Worm (Caenorhabditis elegans): ENCODE results near the gene T26G10.5.

Gene T26G10.5

DNA sequence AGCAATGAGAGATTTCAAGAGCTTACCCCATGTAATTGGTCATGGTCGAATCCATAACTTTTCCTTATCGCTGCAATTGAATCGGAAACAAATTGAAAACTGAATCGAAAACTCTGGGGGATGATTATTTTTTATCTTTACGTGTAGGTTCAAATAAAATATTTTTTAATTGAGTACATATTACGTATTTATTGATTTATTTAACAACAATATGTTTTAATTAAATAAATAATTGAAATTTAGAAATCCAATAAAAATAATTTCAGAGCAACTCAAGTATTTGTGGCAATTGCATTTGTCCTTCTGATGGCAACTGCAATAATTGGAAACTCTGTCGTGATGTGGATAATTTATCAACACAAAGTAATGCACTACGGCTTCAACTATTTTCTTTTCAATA, 40.7 kb downstream of the T26G10.5 start, which contains the start of gene C38C10.3:
TSS of gene C38C10.3 (minus strand) at position 101 of the 400 bp plus-strand sequence.
- no peak for TF ChIP-seq pag-3 (tag; optimal IDR thresholded peaks at IDR 0.05; ENCODE audit: borderline replicate concordance)
- TF ChIP-seq hlh-13 (GFP tag; optimal IDR thresholded peaks at IDR 0.05), result no peak
- TF ChIP-seq hlh-15 (tag; optimal IDR thresholded peaks at IDR 0.05), result no peak

DNA sequence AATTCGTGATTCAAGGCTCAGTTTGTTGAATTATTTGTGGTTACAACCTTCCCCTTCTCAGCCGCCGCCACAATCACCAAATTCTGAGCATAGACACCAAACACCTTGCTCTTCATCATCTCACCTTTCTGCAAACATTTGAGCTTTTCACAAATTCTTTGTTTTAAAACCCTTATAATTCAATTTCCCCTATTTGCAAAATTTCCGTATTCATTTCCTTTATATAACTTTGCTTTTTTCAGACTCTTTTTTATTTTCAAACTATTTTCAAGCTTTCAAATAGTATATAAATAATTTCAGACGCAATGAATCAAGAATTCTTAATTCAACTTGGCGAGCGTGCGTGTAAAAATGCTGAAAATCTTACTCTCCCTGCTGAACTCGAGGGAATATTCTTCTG, 42.7 kb downstream of the T26G10.5 start, which contains the start of gene tkr-1:
TSS of gene tkr-1 (plus strand) at position 301 of the 400 bp plus-strand sequence.
- TF ChIP-seq pat-9 (tag; optimal IDR thresholded peaks at IDR 0.05) (no peak), syd-9 (tag; optimal IDR thresholded peaks at IDR 0.05) (no peak), F13H6.1 (tag; optimal IDR thresholded peaks at IDR 0.05) (no peak), nhr-11 (tag; optimal IDR thresholded peaks at IDR 0.05) (no peak), sox-4 (tag; optimal IDR thresholded peaks at IDR 0.05) (no peak), sox-2 (GFP tag; IDR thresholded peaks at IDR 0.05) (no peak), ceh-9 (tag; optimal IDR thresholded peaks at IDR 0.05) (no peak), hlh-15 (tag; optimal IDR thresholded peaks at IDR 0.05) (no peak), unc-55 (GFP tag; optimal IDR thresholded peaks at IDR 0.05) (no peak), Y22D7AL.16 (tag; optimal IDR thresholded peaks at IDR 0.05) (no peak), C38D4.7 (GFP tag; optimal IDR thresholded peaks at IDR 0.05) (no peak), ceh-45 (GFP tag; IDR thresholded peaks at IDR 0.05) (no peak), ceh-30 (tag; optimal IDR thresholded peaks at IDR 0.05) (no peak), hlh-8 (tag; optimal IDR thresholded peaks at IDR 0.05) (no peak), lim-6 (tag; optimal IDR thresholded peaks at IDR 0.05) (no peak), gmeb-2 (tag; optimal IDR thresholded peaks at IDR 0.05) (no peak), madf-2 (tag; optimal IDR thresholded peaks at IDR 0.05) (no peak), pha-2 (tag; optimal IDR thresholded peaks at IDR 0.05) (no peak), K02D7.2 (tag; optimal IDR thresholded peaks at IDR 0.05) (no peak)

DNA sequence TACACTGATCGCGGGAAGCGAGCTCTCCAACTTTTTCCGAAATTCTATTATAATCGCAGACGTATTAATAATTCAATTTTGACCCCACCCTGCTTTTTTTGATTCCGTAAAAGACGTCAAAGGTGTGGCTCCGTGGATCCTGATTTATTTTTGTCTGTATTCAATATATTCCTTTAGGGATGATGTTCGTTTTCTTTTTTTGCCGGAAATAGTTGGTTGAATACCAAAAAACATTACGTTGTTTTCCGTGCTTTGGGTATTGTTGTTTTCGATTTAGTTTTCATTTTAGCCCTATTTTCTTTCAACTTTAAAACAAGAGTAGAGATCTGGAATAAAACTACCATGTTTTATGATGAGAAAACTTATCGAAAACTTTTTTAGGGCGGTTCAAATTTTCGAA, 49.5 kb downstream of the T26G10.5 start:
- TF ChIP-seq pqm-1 (tag; optimal IDR thresholded peaks at IDR 0.05), result no peak
- no peak for TF ChIP-seq syd-9 (tag; optimal IDR thresholded peaks at IDR 0.05)
- no peak for TF ChIP-seq lin-11 (tag; optimal IDR thresholded peaks at IDR 0.05)
